Fruit fly (Drosophila melanogaster) whole organism, pupa: ENCODE data around the gene Pcyt1.

Experiments
- CG17806 ChIP-seq: fragments of 200-800 bp; sonication (Bioruptor generic); optimal IDR thresholded peaks from 2 replicates; lab custom pipeline; 2018; ENCODE audit warnings: missing biosample characterization, mild to moderate bottlenecking, missing genetic modification characterization, moderate library complexity
- Pif1B ChIP-seq: fragments of 200-800 bp; sonication (Bioruptor generic); optimal IDR thresholded peaks from 3 replicates; lab custom pipeline; 2016; ENCODE audit warnings: missing biosample characterization, missing genetic modification characterization
- fd96Ca ChIP-seq: fragments of 200-800 bp; sonication (Bioruptor generic); IDR thresholded peaks from 3 replicates; pipeline ENCODE4 v1.3.6; 2022; ENCODE audit warnings: missing biosample characterization, missing genetic modification characterization
- rn ChIP-seq: fragments of 200-800 bp; sonication (Bioruptor generic); IDR thresholded peaks from 2 replicates; pipeline ENCODE4 v1.3.6; 2022; ENCODE audit warnings: missing biosample characterization, missing genetic modification characterization

DNA sequence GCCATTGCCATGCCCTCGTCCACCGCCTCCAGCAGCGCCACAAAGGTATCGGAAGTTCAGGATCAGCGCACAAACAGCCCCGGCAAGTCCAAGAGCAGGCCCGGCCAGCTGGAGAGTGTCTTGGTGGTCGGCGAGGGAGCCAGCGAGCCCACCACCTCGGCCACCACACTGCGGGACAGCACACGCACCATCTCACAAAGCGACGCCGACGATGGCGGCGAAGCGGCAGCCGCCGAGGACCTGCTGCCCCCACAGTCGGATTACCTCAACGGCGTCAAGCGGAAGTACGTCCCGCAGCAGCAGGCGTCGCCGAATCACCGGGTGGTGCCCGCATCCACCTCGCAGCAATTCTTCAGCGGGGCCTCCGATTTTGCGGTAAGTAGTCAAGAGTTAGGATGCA is 5.0 kb downstream of the Pcyt1 start:
- TF ChIP-seq CG17806 (tag; lab: Kevin White, UChicago) (no peak), rn (GFP tag; lab: Robert Waterston, UW) (no peak), fd96Ca (GFP tag; lab: Robert Waterston, UW) (no peak), Pif1B (no peak)
